Worm (Caenorhabditis elegans): ENCODE measurements around the gene klo-1.

DNA sequence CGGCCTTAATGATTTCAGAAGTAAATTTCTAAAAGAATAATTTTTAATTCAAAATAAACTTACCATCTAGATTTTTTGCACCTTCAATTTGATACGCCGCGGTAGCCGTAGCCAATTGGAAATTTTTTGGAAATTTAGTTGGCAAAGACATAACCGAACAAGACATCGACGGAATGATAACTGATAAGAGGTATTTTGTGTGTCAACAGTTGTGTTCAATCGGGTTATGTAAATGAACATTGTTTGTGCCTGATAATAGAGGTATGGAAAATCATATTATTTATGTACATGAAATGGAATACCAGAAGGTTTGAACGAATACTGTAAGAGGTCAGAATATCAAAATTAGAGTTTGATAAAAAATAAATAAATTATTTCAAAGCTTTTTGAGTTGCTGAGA is at the start of gene klo-1:
- TF ChIP-seq ama-1 (optimal IDR thresholded peaks at IDR 0.05) (no peak), tbx-37 (GFP tag; conservative IDR thresholded peaks at IDR 0.05) (no peak), ceh-36 (tag; optimal IDR thresholded peaks at IDR 0.05) (no peak), B0310.2 (tag; optimal IDR thresholded peaks at IDR 0.05) (no peak), ceh-13 (GFP tag; optimal IDR thresholded peaks at IDR 0.05) (no peak), flt-1 (GFP tag; IDR thresholded peaks at IDR 0.05) (no peak), pes-1 (GFP tag; IDR thresholded peaks at IDR 0.05) (no peak), sea-1 (GFP tag; conservative IDR thresholded peaks at IDR 0.05) (no peak), scrt-1 (GFP tag; IDR thresholded peaks at IDR 0.05) (no peak), hmbx-1 (tag; optimal IDR thresholded peaks at IDR 0.05) (no peak), ets-7 (tag; optimal IDR thresholded peaks at IDR 0.05) (no peak), hnd-1 (tag; optimal IDR thresholded peaks at IDR 0.05) (no peak)

All from whole organism, early embryonic.